Fruit fly (Drosophila melanogaster): Measurements from ENCODE around the gene CG34279.
A peak's percentile ranks its signal among the peaks of the same experiment; 100 is the strongest.

The CG34279 gene

DNA sequence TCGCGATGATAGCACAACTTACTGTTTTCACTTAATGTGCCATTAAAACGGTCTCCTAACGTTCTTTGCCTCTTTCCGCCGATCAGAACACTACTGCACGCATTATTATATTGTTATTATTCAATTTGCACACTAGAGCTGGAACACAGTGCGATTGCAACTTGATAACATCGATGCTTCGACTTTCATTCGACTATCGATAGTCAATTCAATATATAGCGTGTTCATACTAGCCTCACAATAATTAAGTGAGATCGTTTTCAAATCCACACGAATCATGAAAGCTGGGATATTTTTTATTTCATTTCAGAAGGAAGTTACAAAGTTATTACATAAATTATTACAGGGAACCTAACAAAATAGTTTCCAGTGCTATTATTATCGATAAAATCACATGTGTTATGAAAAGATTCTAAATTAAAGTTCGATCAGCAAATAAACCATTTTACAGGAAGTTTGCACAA, 1.8 kb downstream of the CG34279 start (continued):
- TF ChIP-seq CG11294 (GFP tag; IDR thresholded peaks at IDR 0.05): no peak
- TF ChIP-seq dac (GFP tag; optimal IDR thresholded peaks at IDR 0.05): no peak
- peak; percentile 50 for TF ChIP-seq Eip78C (GFP tag)
- TF ChIP-seq Sox15 (GFP tag; optimal IDR thresholded peaks at IDR 0.05): no peak
- no peak for TF ChIP-seq CG8119 (GFP tag; IDR thresholded peaks at IDR 0.05)
- TF ChIP-seq CG32006 (GFP tag; optimal IDR thresholded peaks at IDR 0.05): peak; percentile 56
- TF ChIP-seq CG11902 (GFP tag; optimal IDR thresholded peaks at IDR 0.05): no peak
- no peak for TF ChIP-seq CG6854 (GFP tag; optimal IDR thresholded peaks at IDR 0.05)

DNA sequence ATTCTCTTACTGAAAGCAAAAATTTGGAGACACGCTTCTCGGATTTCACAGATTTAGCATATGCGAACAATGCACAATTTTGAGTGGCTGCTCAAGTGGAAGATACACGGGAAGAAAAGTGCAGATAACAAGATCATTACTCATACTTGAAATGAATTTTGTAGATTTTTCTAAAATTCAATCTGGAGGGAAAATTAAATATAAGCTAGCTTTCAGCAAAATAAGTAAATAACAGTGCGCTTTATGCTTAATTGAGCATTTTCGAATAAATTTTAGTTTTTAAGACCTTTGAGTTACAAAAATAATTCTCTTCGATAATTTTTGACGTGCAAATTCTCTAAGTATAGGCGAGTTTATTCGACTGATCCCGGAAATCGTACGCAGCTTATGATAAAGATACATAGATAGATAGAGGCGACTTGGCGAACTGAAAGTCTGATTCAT, 2.4 kb downstream of the CG34279 start:
- TF ChIP-seq topi (GFP tag; optimal IDR thresholded peaks at IDR 0.05) (peak; percentile 84), Ets21C (GFP tag; optimal IDR thresholded peaks at IDR 0.05) (peak; percentile 49), CG3032 (tag; optimal IDR thresholded peaks at IDR 0.05) (peak; percentile 39), Hr4 (GFP tag; optimal IDR thresholded peaks at IDR 0.05) (peak; percentile 65), spab (GFP tag; optimal IDR thresholded peaks at IDR 0.05) (peak; percentile 64), CG15336 (GFP tag; IDR thresholded peaks at IDR 0.05) (peak; percentile 48), CG9139 (GFP tag; optimal IDR thresholded peaks at IDR 0.05) (no peak), CG8319 (GFP tag; optimal IDR thresholded peaks at IDR 0.05) (no peak), Sox15 (GFP tag; optimal IDR thresholded peaks at IDR 0.05) (peak; percentile 19), Sox14 (GFP tag; optimal IDR thresholded peaks at IDR 0.05) (peak; percentile 39), CG11294 (GFP tag; IDR thresholded peaks at IDR 0.05) (no peak; the same call in 1 of the 2 replicates), CG10631 (GFP tag; optimal IDR thresholded peaks at IDR 0.05) (peak; percentile 63), CG10669 (GFP tag; optimal IDR thresholded peaks at IDR 0.05) (peak; percentile 78), vri (GFP tag; optimal IDR thresholded peaks at IDR 0.05) (no peak), CG6854 (GFP tag; optimal IDR thresholded peaks at IDR 0.05) (peak; percentile 29), pdm3 (GFP tag; optimal IDR thresholded peaks at IDR 0.05) (peak; percentile 59), fd85E (GFP tag; optimal IDR thresholded peaks at IDR 0.05) (peak; percentile 20), net (GFP tag; optimal IDR thresholded peaks at IDR 0.05) (peak; percentile 52), Met (GFP tag; optimal IDR thresholded peaks at IDR 0.05) (peak; percentile 57), CG6276 (GFP tag; optimal IDR thresholded peaks at IDR 0.05) (peak; percentile 67), CG1621 (tag; optimal IDR thresholded peaks at IDR 0.05) (peak; percentile 20), OdsH (GFP tag; optimal IDR thresholded peaks at IDR 0.05) (peak; percentile 55), Lpt (GFP tag; optimal IDR thresholded peaks at IDR 0.05) (peak; percentile 70), eg (GFP tag; IDR thresholded peaks at IDR 0.05) (0 out of 3 replicates have a peak, but pooled peaks have one; percentile 40), Eip78C (GFP tag) (peak; percentile 96), Hr38 (GFP tag; optimal IDR thresholded peaks at IDR 0.05) (no peak), CG11902 (GFP tag; optimal IDR thresholded peaks at IDR 0.05) (peak; percentile 73), CG3919 (GFP tag; optimal IDR thresholded peaks at IDR 0.05) (peak; percentile 83), Sox102F (GFP tag; optimal IDR thresholded peaks at IDR 0.05) (peak; percentile 14), CG32006 (GFP tag; optimal IDR thresholded peaks at IDR 0.05) (peak; percentile 69), CG4318 (GFP tag; optimal IDR thresholded peaks at IDR 0.05) (peak; percentile 31), CG6792 (GFP tag; optimal IDR thresholded peaks at IDR 0.05) (peak; percentile 64), CG6808 (GFP tag; optimal IDR thresholded peaks at IDR 0.05) (peak; percentile 58), Ets96B (tag; optimal IDR thresholded peaks at IDR 0.05) (peak; percentile 75), fd59A (GFP tag; optimal IDR thresholded peaks at IDR 0.05) (no peak), CG11762 (GFP tag; optimal IDR thresholded peaks at IDR 0.05; ENCODE audit: insufficient read depth) (peak; percentile 77), Smox (GFP tag; optimal IDR thresholded peaks at IDR 0.05) (peak; percentile 39), ss (GFP tag; optimal IDR thresholded peaks at IDR 0.05) (peak; percentile 44 to 67), Gug (GFP tag; IDR thresholded peaks at IDR 0.05) (no peak), Eip75B (GFP tag; optimal IDR thresholded peaks at IDR 0.05) (peak; percentile 77), acj6 (GFP tag; optimal IDR thresholded peaks at IDR 0.05) (peak; percentile 47), esn (GFP tag; optimal IDR thresholded peaks at IDR 0.05) (peak; percentile 72), CG8119 (GFP tag; IDR thresholded peaks at IDR 0.05) (peak; percentile 54; the same call in 1 of the 3 replicates), svp (GFP tag) (peak; percentile 96), lz (GFP tag; optimal IDR thresholded peaks at IDR 0.05) (peak; percentile 63), salr (GFP tag; optimal IDR thresholded peaks at IDR 0.05) (no peak), CG7368 (GFP tag; optimal IDR thresholded peaks at IDR 0.05) (peak; percentile 56), Hr39 (GFP tag; optimal IDR thresholded peaks at IDR 0.05) (peak; percentile 50)
